Fruit fly (Drosophila melanogaster): Measurements from ENCODE around the gene ush.

DNA sequence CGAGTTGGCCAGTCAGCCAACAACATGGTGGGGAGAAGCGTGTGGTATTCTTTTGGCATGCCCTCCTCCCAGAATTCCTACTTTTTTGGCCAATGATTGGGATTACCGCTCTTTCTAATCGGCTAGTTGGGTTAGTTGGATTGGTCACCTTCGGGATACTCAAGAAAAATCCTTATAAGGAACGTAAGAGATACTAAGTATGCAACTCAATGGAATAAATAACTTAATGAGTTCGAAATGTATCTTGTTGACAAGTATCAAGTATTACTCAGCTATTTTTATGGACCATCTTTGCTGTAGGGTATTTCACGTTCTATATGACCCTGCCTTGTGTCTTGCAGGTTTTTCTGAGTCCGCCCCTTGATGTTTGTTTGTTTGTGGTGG, 50.9 kb downstream of the ush start:
- TF ChIP-seq usp (GFP tag; optimal IDR thresholded peaks at IDR 0.05) = no peak
- TF ChIP-seq EcR (GFP tag; optimal IDR thresholded peaks at IDR 0.05) = no peak
